Fruit fly (Drosophila melanogaster) whole organism, embryonic: Measurements from ENCODE around the gene CG6398.

ENCODE experiments used
- ATbp ChIP-seq: fragments of 200-800 bp; sonication (Bioruptor generic); optimal IDR thresholded peaks from 2 replicates; lab custom pipeline; 2017; ENCODE audit warnings: missing biosample characterization, mild to moderate bottlenecking, missing genetic modification characterization, missing genetic modification reagents
- Aef1 ChIP-seq: fragments of 200-800 bp; sonication (Bioruptor generic); IDR thresholded peaks from 3 replicates; pipeline ENCODE4 v1.3.6; 2022; ENCODE audit warnings: missing biosample characterization, missing genetic modification characterization
- Asciz ChIP-seq: fragments of 200-800 bp; sonication (Bioruptor generic); optimal IDR thresholded peaks from 2 replicates; lab custom pipeline; 2017; ENCODE audit warnings: missing biosample characterization, mild to moderate bottlenecking, missing genetic modification characterization, missing genetic modification reagents
- B-H2 ChIP-seq: fragments of 200-800 bp; sonication (Bioruptor generic); optimal IDR thresholded peaks from 2 replicates; lab custom pipeline; 2018; ENCODE audit warnings: missing biosample characterization, mild to moderate bottlenecking, missing genetic modification characterization
- CG10321 ChIP-seq: fragments of 200-800 bp; sonication (Bioruptor generic); IDR thresholded peaks from 2 replicates; pipeline ENCODE4 v1.3.6; 2022; ENCODE audit warnings: missing biosample characterization, missing genetic modification characterization
- CG15073 ChIP-seq: fragments of 200-800 bp; sonication (Bioruptor generic); optimal IDR thresholded peaks from 2 replicates; lab custom pipeline; 2016; ENCODE audit warnings: missing biosample characterization, missing genetic modification characterization
- CG15601 ChIP-seq: fragments of 200-800 bp; sonication (Bioruptor generic); optimal IDR thresholded peaks from 3 replicates; lab custom pipeline; 2019; ENCODE audit warnings: missing biosample characterization, mild to moderate bottlenecking, missing genetic modification characterization, moderate library complexity
- CG17359 ChIP-seq: fragments of 200-800 bp; sonication (Bioruptor generic); optimal IDR thresholded peaks from 3 replicates; lab custom pipeline; 2018; ENCODE audit warnings: missing biosample characterization, mild to moderate bottlenecking, missing genetic modification characterization, moderate library complexity
- CG2202 ChIP-seq: fragments of 200-800 bp; sonication (Bioruptor generic); optimal IDR thresholded peaks from 2 replicates; lab custom pipeline; 2018; ENCODE audit warnings: missing biosample characterization, mild to moderate bottlenecking, missing genetic modification characterization
- CG2889 ChIP-seq: fragments of 200-800 bp; sonication (Bioruptor generic); IDR thresholded peaks from 3 replicates; pipeline ENCODE4 v1.3.6; 2022; ENCODE audit warnings: missing biosample characterization, missing genetic modification characterization
- CG3065 ChIP-seq: fragments of 200-800 bp; sonication (Bioruptor generic); optimal IDR thresholded peaks from 2 replicates; lab custom pipeline; 2016; ENCODE audit warnings: missing biosample characterization, missing genetic modification characterization
- CG6254 ChIP-seq: fragments of 200-800 bp; sonication (Bioruptor generic); optimal IDR thresholded peaks from 3 replicates; lab custom pipeline; 2017; ENCODE audit warnings: mild to moderate bottlenecking, missing biosample characterization, missing genetic modification reagents, missing genetic modification characterization
- CG8944 ChIP-seq: fragments of 200-800 bp; sonication (Bioruptor generic); optimal IDR thresholded peaks from 3 replicates; lab custom pipeline; 2016; ENCODE audit warnings: missing biosample characterization, missing genetic modification characterization
- CG9817 ChIP-seq: fragments of 200-800 bp; sonication (Bioruptor generic); optimal IDR thresholded peaks from 2 replicates; lab custom pipeline; 2018; ENCODE audit warnings: missing biosample characterization, mild to moderate bottlenecking, missing genetic modification characterization, moderate library complexity
- CTCF ChIP-seq: fragments of 200-800 bp; sonication (Bioruptor generic); optimal IDR thresholded peaks from 2 replicates; lab custom pipeline; 2017; ENCODE audit warnings: missing biosample characterization, mild to moderate bottlenecking, missing genetic modification characterization, moderate library complexity
- CrebB ChIP-seq: fragments of 200-800 bp; sonication (Bioruptor generic); optimal IDR thresholded peaks from 3 replicates; lab custom pipeline; 2018; ENCODE audit warnings: missing biosample characterization, mild to moderate bottlenecking, missing genetic modification characterization
- E2f1 ChIP-seq: fragments of 200-800 bp; sonication (Bioruptor generic); IDR thresholded peaks from 2 replicates; pipeline ENCODE4 v1.3.6; 2022; ENCODE audit warnings: missing biosample characterization, missing genetic modification characterization
- Ets65A ChIP-seq: fragments of 200-800 bp; sonication (Bioruptor generic); peaks from one replicate; lab custom pipeline; 2016; ENCODE audit warnings: missing biosample characterization, missing genetic modification characterization
- Fer2 ChIP-seq: fragments of 200-800 bp; sonication (Bioruptor generic); optimal IDR thresholded peaks from 2 replicates; lab custom pipeline; 2018; ENCODE audit warnings: missing biosample characterization, mild to moderate bottlenecking, missing genetic modification characterization, moderate library complexity
- GATAe ChIP-seq: fragments of 200-800 bp; sonication (Bioruptor generic); conservative IDR thresholded peaks from 2 replicates; pipeline ENCODE4 v1.3.6; 2022; ENCODE audit warnings: missing biosample characterization, missing genetic modification characterization
- H15 ChIP-seq: fragments of 200-800 bp; sonication (Bioruptor generic); IDR thresholded peaks from 3 replicates; pipeline ENCODE4 v1.3.6; 2022; ENCODE audit warnings: missing biosample characterization, missing genetic modification characterization
- H2.0 ChIP-seq: fragments of 200-800 bp; sonication (Bioruptor generic); IDR thresholded peaks from 2 replicates; pipeline ENCODE4 v1.3.6; 2022; ENCODE audit warnings: missing biosample characterization, missing genetic modification characterization
- HLH4C ChIP-seq: fragments of 200-800 bp; sonication (Bioruptor generic); IDR thresholded peaks from 3 replicates; pipeline ENCODE4 v1.3.6; 2022; ENCODE audit warnings: missing biosample characterization, missing genetic modification characterization; ENCODE audit not compliant: partially characterized antibody
- Hr3 ChIP-seq: fragments of 200-800 bp; sonication (Bioruptor generic); optimal IDR thresholded peaks from 3 replicates; lab custom pipeline; 2016; ENCODE audit warnings: missing biosample characterization, missing genetic modification characterization
- Lpt ChIP-seq: fragments of >200 bp; optimal IDR thresholded peaks from 2 replicates; lab custom pipeline; 2018; ENCODE audit warnings: missing biosample characterization, missing genetic modification characterization
- MESR4 ChIP-seq: fragments of 200-800 bp; sonication (Bioruptor generic); optimal IDR thresholded peaks from 2 replicates; lab custom pipeline; 2018; ENCODE audit warnings: missing biosample characterization, mild to moderate bottlenecking, missing genetic modification characterization, moderate library complexity
- NC2α ChIP-seq: fragments of 200-800 bp; sonication (Bioruptor generic); optimal IDR thresholded peaks from 2 replicates; lab custom pipeline; 2016; ENCODE audit warnings: missing biosample characterization, missing genetic modification characterization
- NC2β ChIP-seq: fragments of 200-800 bp; sonication (Bioruptor generic); optimal IDR thresholded peaks from 2 replicates; lab custom pipeline; 2016; ENCODE audit warnings: missing biosample characterization, missing genetic modification characterization
- Nf-YA ChIP-seq: fragments of 200-800 bp; sonication (Bioruptor generic); IDR thresholded peaks from 2 replicates; pipeline ENCODE4 v1.3.6; 2022; ENCODE audit warnings: missing biosample characterization, missing genetic modification characterization
- Nf-YB ChIP-seq: fragments of 200-800 bp; sonication (Bioruptor generic); optimal IDR thresholded peaks from 3 replicates; lab custom pipeline; 2019; ENCODE audit warnings: missing biosample characterization, mild to moderate bottlenecking, missing genetic modification characterization, moderate library complexity
- Oli ChIP-seq: fragments of 200-800 bp; sonication (Bioruptor generic); optimal IDR thresholded peaks from 2 replicates; lab custom pipeline; 2018; ENCODE audit warnings: missing biosample characterization, mild to moderate bottlenecking, missing genetic modification characterization, moderate library complexity
- Side ChIP-seq: fragments of 200-800 bp; sonication (Bioruptor generic); optimal IDR thresholded peaks from 2 replicates; lab custom pipeline; 2016; ENCODE audit warnings: missing biosample characterization, missing genetic modification characterization
- Taf1 ChIP-seq: fragments of 200-800 bp; sonication (Bioruptor generic); IDR thresholded peaks from 2 replicates; pipeline ENCODE4 v1.3.6; 2022; ENCODE audit warnings: missing biosample characterization, missing genetic modification characterization
- caup ChIP-seq: fragments of 200-800 bp; sonication (Bioruptor generic); optimal IDR thresholded peaks from 3 replicates; lab custom pipeline; 2017; ENCODE audit warnings: missing biosample characterization, mild to moderate bottlenecking, missing genetic modification characterization, moderate library complexity; ENCODE audit not compliant: severe bottlenecking
- dysf ChIP-seq: fragments of 200-800 bp; sonication (Bioruptor generic); IDR thresholded peaks from 3 replicates; pipeline ENCODE4 v1.3.6; 2022; ENCODE audit warnings: missing biosample characterization, missing genetic modification characterization
- emc ChIP-seq: fragments of 200-800 bp; sonication (Bioruptor generic); optimal IDR thresholded peaks from 2 replicates; lab custom pipeline; 2016; ENCODE audit warnings: missing biosample characterization, missing genetic modification characterization
- fd102C ChIP-seq: fragments of 200-800 bp; sonication (Bioruptor generic); optimal IDR thresholded peaks from 2 replicates; lab custom pipeline; 2018; ENCODE audit warnings: missing biosample characterization, mild to moderate bottlenecking, missing genetic modification characterization, moderate library complexity
- fu2 ChIP-seq: fragments of 200-800 bp; sonication (Bioruptor generic); optimal IDR thresholded peaks from 2 replicates; lab custom pipeline; 2016; ENCODE audit warnings: missing biosample characterization, missing genetic modification characterization
- gcm2 ChIP-seq: fragments of 200-800 bp; sonication (Bioruptor generic); optimal IDR thresholded peaks from 2 replicates; lab custom pipeline; 2016; ENCODE audit warnings: missing biosample characterization, missing genetic modification characterization
- jing ChIP-seq: fragments of 200-800 bp; sonication (Bioruptor generic); optimal IDR thresholded peaks from 2 replicates; lab custom pipeline; 2018; ENCODE audit warnings: missing biosample characterization, mild to moderate bottlenecking, missing genetic modification characterization
- lmd ChIP-seq: fragments of 200-800 bp; sonication (Bioruptor generic); IDR thresholded peaks from 2 replicates; pipeline ENCODE4 v1.3.6; 2022; ENCODE audit warnings: missing biosample characterization, missing genetic modification characterization
- nerfin-2 ChIP-seq: fragments of 200-800 bp; sonication (Bioruptor generic); IDR thresholded peaks from 2 replicates; pipeline ENCODE4 v1.3.6; 2022; ENCODE audit warnings: missing biosample characterization, missing genetic modification characterization; ENCODE audit not compliant: partially characterized antibody
- odd ChIP-seq: fragments of 200-800 bp; sonication (Bioruptor generic); optimal IDR thresholded peaks from 2 replicates; lab custom pipeline; 2017; ENCODE audit warnings: missing biosample characterization, mild to moderate bottlenecking, missing genetic modification characterization
- pfk ChIP-seq: fragments of 200-800 bp; sonication (Bioruptor generic); optimal IDR thresholded peaks from 2 replicates; lab custom pipeline; 2018; ENCODE audit warnings: missing biosample characterization, mild to moderate bottlenecking, missing genetic modification characterization, moderate library complexity
- ssp ChIP-seq: fragments of 200-800 bp; sonication (Bioruptor generic); IDR thresholded peaks from 2 replicates; pipeline ENCODE4 v1.3.6; 2022; ENCODE audit warnings: missing biosample characterization, missing genetic modification characterization
- stwl ChIP-seq: fragments of 200-800 bp; sonication (Bioruptor generic); optimal IDR thresholded peaks from 3 replicates; lab custom pipeline; 2018; ENCODE audit warnings: missing biosample characterization, mild to moderate bottlenecking, missing genetic modification characterization, moderate library complexity
- vnd ChIP-seq: fragments of 200-800 bp; sonication (Bioruptor generic); IDR thresholded peaks from 3 replicates; pipeline ENCODE4 v1.3.6; 2022; ENCODE audit warnings: missing biosample characterization, missing genetic modification characterization; ENCODE audit not compliant: partially characterized antibody
- vvl ChIP-seq: fragments of 200-800 bp; sonication (Bioruptor generic); IDR thresholded peaks from 2 replicates; pipeline ENCODE4 v1.3.6; 2022; ENCODE audit warnings: missing biosample characterization, missing genetic modification characterization
- wek ChIP-seq: fragments of 200-800 bp; sonication (Bioruptor generic); optimal IDR thresholded peaks from 3 replicates; lab custom pipeline; 2018; ENCODE audit warnings: missing biosample characterization, mild to moderate bottlenecking, missing genetic modification characterization, moderate library complexity

CG6398 gene

DNA sequence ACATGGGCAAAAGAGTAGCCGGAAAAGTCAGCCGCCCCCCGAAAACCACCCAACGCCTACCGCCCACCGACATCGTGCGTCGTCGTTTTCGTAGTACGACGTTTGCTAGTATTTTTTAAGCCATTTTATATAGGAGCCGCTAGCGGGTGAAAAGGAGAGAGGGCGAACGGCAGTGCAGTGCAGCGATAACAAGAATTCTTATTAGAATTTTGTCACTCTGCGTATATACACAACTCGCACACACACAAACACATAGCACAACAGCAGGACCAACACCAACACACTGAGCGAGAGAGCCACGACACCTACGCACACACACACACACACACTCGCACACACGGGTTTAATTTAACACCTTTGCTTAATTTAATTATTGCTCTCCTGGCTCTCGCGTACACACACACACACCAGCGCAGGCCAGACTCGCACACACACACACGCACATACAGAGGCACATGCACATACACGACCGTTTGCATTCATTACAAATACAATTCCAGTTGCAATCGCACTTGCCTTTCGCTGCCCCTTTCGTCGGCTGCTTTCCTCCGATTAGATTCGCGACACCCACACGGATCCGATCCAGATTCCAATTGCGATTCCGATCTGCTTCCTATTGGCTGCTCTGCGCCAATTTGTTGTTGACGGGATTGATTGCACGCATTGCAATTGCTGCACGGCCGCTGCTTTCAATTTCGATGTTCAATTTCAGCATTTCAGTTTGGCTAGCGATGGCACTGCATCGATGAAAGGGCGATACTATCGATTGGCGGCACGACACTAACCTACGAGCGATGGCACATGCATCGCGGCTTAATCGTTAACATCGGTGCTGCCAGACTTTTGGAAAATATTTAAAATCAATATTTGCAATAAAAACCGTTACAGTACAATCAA lies 3.6 kb upstream of the CG6398 start, which contains the start of gene Socs16D (continued):
- TF ChIP-seq gcm2 (GFP tag; lab: Kevin White, UChicago) (no peak), CG9817 (peak; percentile 27), CG3065 (GFP tag; lab: Kevin White, UChicago) (no peak), CG17359 (tag; lab: Kevin White, UChicago) (no peak), vvl (GFP tag; lab: Robert Waterston, UW) (peak; percentile 41; the same call in 1 of the 2 replicates), fd102C (GFP tag; lab: Kevin White, UChicago) (no peak), CG6254 (GFP tag; lab: Kevin White, UChicago) (no peak), NC2β (peak; percentile 44), E2f1 (GFP tag; lab: Robert Waterston, UW) (no peak), odd (GFP tag; lab: Kevin White, UChicago) (peak; percentile 20), CTCF (GFP tag; lab: Kevin White, UChicago) (peak; percentile 5), dysf (GFP tag; lab: Robert Waterston, UW) (no peak), Nf-YB (peak; percentile 10), CG10321 (GFP tag; lab: Robert Waterston, UW) (no peak), stwl (tag; lab: Kevin White, UChicago) (peak; percentile 82), CG2889 (GFP tag; lab: Robert Waterston, UW) (no peak), Hr3 (GFP tag; lab: Kevin White, UChicago) (peak; percentile 7), vnd (GFP tag; lab: Robert Waterston, UW) (peak; percentile 94), Asciz (no peak), CG2202 (tag; lab: Kevin White, UChicago) (no peak), H2.0 (no peak), jing (GFP tag; lab: Kevin White, UChicago) (no peak), Oli (tag; lab: Kevin White, UChicago) (no peak), MESR4 (GFP tag; lab: Kevin White, UChicago) (peak; percentile 92), wek (peak; percentile 5), CG15073 (GFP tag; lab: Kevin White, UChicago) (no peak), nerfin-2 (GFP tag; lab: Robert Waterston, UW) (peak; percentile 93), Ets65A (GFP tag; lab: Kevin White, UChicago) (peak; percentile 76), ATbp (GFP tag; lab: Kevin White, UChicago) (no peak), Lpt (GFP tag; lab: Kevin White, UChicago) (no peak), GATAe (GFP tag; lab: Robert Waterston, UW) (no peak), ssp (GFP tag; lab: Robert Waterston, UW) (0 out of 2 replicates have a peak, but pooled peaks have one; percentile 9), Taf1 (GFP tag; lab: Robert Waterston, UW) (no peak), Aef1 (GFP tag; lab: Robert Waterston, UW) (no peak), caup (peak; percentile 12), CrebB (tag; lab: Kevin White, UChicago) (no peak), CG15601 (tag; lab: Kevin White, UChicago) (peak; percentile 100), Fer2 (no peak), Nf-YA (GFP tag; lab: Robert Waterston, UW) (no peak), NC2α (GFP tag; lab: Kevin White, UChicago) (no peak), fu2 (GFP tag; lab: Kevin White, UChicago) (no peak), Side (GFP tag; lab: Kevin White, UChicago) (peak; percentile 45), B-H2 (GFP tag; lab: Kevin White, UChicago) (peak; percentile 77), H15 (GFP tag; lab: Robert Waterston, UW) (no peak), HLH4C (GFP tag; lab: Robert Waterston, UW) (peak; percentile 94), CG8944 (GFP tag; lab: Kevin White, UChicago) (peak; percentile 5), pfk (peak; percentile 39), lmd (GFP tag; lab: Robert Waterston, UW) (peak; percentile 29; the same call in 1 of the 2 replicates), emc (no peak)
